Worm (Caenorhabditis elegans) whole organism, L3 larva: ENCODE measurements around the gene C55A1.7.
"Not testable (repeated sequence)": the region's sequence is repeated elsewhere in the genome, so short reads cannot be mapped to it uniquely, and the experiment has no call there.

Source experiments
- aly-2 ChIP-seq: fragments of 150-350 bp; optimal IDR thresholded peaks from 2 replicates; lab custom pipeline; 2014; ENCODE audit warnings: missing biosample characterization, missing genetic modification characterization
- ama-1 ChIP-seq: fragments of 150-350 bp; optimal IDR thresholded peaks from 2 replicates; lab custom pipeline; 2018
- ceh-28 ChIP-seq: fragments of 150-350 bp; optimal IDR thresholded peaks from 2 replicates; lab custom pipeline; 2014; ENCODE audit warnings: missing biosample characterization, missing genetic modification reagents, missing genetic modification characterization
- ceh-82 ChIP-seq: fragments of 150-350 bp; optimal IDR thresholded peaks from 2 replicates; lab custom pipeline; 2014; ENCODE audit warnings: missing biosample characterization, missing genetic modification characterization
- daf-12 ChIP-seq: fragments of 150-350 bp; optimal IDR thresholded peaks from 2 replicates; lab custom pipeline; 2014; ENCODE audit warnings: missing biosample characterization, missing genetic modification reagents, missing genetic modification characterization
- egl-5 ChIP-seq: fragments of 150-350 bp; optimal IDR thresholded peaks from 2 replicates; lab custom pipeline; 2017; ENCODE audit warnings: missing biosample characterization, missing genetic modification reagents, missing genetic modification characterization, inconsistent platforms
- elt-1 ChIP-seq: fragments of 150-350 bp; optimal IDR thresholded peaks from 2 replicates; lab custom pipeline; 2014; ENCODE audit warnings: missing biosample characterization, missing genetic modification characterization
- elt-2 ChIP-seq: sonication (generic microtip); optimal IDR thresholded peaks from 2 replicates; lab custom pipeline; 2016; ENCODE audit warnings: missing genetic modification reagents, mild to moderate bottlenecking, missing genetic modification characterization, missing compliant biosample characterization
- elt-3 ChIP-seq, 3 experiments: fragments of 150-350 bp in 1 of 3; sonication (generic microtip) in 2 of 3; optimal IDR thresholded peaks; 2 replicates in 2 of 3; 4 replicates in 1 of 3; lab custom pipeline; 2014 to 2017; ENCODE audit warnings: missing biosample characterization in 3 of 3, missing genetic modification characterization in 3 of 3
- eor-1 ChIP-seq, 2 experiments: fragments of 150-350 bp; optimal IDR thresholded peaks; 2 replicates each; lab custom pipeline; 2014 to 2018; ENCODE audit warnings: missing biosample characterization in 2 of 2, missing genetic modification characterization in 2 of 2
- fkh-10 ChIP-seq: sonication (generic microtip); optimal IDR thresholded peaks from 2 replicates; lab custom pipeline; 2017; ENCODE audit warnings: missing biosample characterization, missing genetic modification reagents, missing genetic modification characterization
- fkh-2 ChIP-seq: fragments of 150-350 bp; optimal IDR thresholded peaks from 2 replicates; lab custom pipeline; 2014; ENCODE audit warnings: missing biosample characterization, missing genetic modification reagents, missing genetic modification characterization
- hmg-11 ChIP-seq: sonication (generic microtip); optimal IDR thresholded peaks from 2 replicates; lab custom pipeline; 2016; ENCODE audit warnings: missing genetic modification characterization, missing compliant biosample characterization
- jun-1 ChIP-seq: fragments of 150-350 bp; optimal IDR thresholded peaks from 2 replicates; lab custom pipeline; 2014; ENCODE audit warnings: missing biosample characterization, missing genetic modification reagents, missing genetic modification characterization
- lin-15B ChIP-seq: fragments of 150-350 bp; optimal IDR thresholded peaks from 2 replicates; lab custom pipeline; 2014; ENCODE audit warnings: missing biosample characterization, missing genetic modification characterization
- lin-39 ChIP-seq: fragments of 150-350 bp; optimal IDR thresholded peaks from 2 replicates; lab custom pipeline; 2018; ENCODE audit warnings: missing biosample characterization, missing genetic modification reagents, missing genetic modification characterization
- lsy-12 ChIP-seq: sonication (generic microtip); optimal IDR thresholded peaks from 2 replicates; lab custom pipeline; 2016; ENCODE audit warnings: mild to moderate bottlenecking, missing genetic modification characterization, missing compliant biosample characterization
- nfya-1 ChIP-seq: sonication (generic microtip); optimal IDR thresholded peaks from 2 replicates; lab custom pipeline; 2017; ENCODE audit warnings: missing genetic modification characterization, mild to moderate bottlenecking, missing compliant biosample characterization, antibody characterized with exemption, moderate library complexity; ENCODE audit not compliant: insufficient read depth
- nhr-11 ChIP-seq: fragments of 150-350 bp; optimal IDR thresholded peaks from 2 replicates; lab custom pipeline; 2014; ENCODE audit warnings: missing biosample characterization, missing genetic modification characterization
- nhr-12 ChIP-seq: fragments of 150-350 bp; optimal IDR thresholded peaks from 2 replicates; lab custom pipeline; 2014; ENCODE audit warnings: missing biosample characterization, missing genetic modification characterization
- nhr-23 ChIP-seq: fragments of 150-350 bp; optimal IDR thresholded peaks from 2 replicates; lab custom pipeline; 2014; ENCODE audit warnings: missing biosample characterization, missing genetic modification reagents, missing genetic modification characterization
- nhr-237 ChIP-seq: fragments of 150-350 bp; optimal IDR thresholded peaks from 2 replicates; lab custom pipeline; 2014; ENCODE audit warnings: missing biosample characterization, missing genetic modification characterization
- nhr-25 ChIP-seq: sonication (generic microtip); optimal IDR thresholded peaks from 2 replicates; lab custom pipeline; 2017; ENCODE audit warnings: missing biosample characterization, missing genetic modification characterization
- nhr-28 ChIP-seq: fragments of 150-350 bp; optimal IDR thresholded peaks from 2 replicates; lab custom pipeline; 2014; ENCODE audit warnings: missing biosample characterization, missing genetic modification characterization
- nhr-43 ChIP-seq: sonication (generic microtip); optimal IDR thresholded peaks from 2 replicates; lab custom pipeline; 2016; ENCODE audit warnings: mild to moderate bottlenecking, missing genetic modification characterization, missing compliant biosample characterization; ENCODE audit not compliant: poor library complexity, severe bottlenecking
- nhr-76 ChIP-seq: fragments of 150-350 bp; sonication (generic microtip); optimal IDR thresholded peaks from 5 replicates; lab custom pipeline; 2014; ENCODE audit warnings: missing biosample characterization, missing genetic modification characterization
- nhr-77 ChIP-seq: fragments of 150-350 bp; optimal IDR thresholded peaks from 2 replicates; lab custom pipeline; 2014; ENCODE audit warnings: missing biosample characterization, missing genetic modification characterization
- pha-4 ChIP-seq: fragments of 150-350 bp; optimal IDR thresholded peaks from 2 replicates; lab custom pipeline; 2014; ENCODE audit warnings: missing biosample characterization, missing genetic modification reagents, missing genetic modification characterization
- pqm-1 ChIP-seq: fragments of 150-350 bp; optimal IDR thresholded peaks from 2 replicates; lab custom pipeline; 2017; ENCODE audit warnings: missing biosample characterization, missing genetic modification characterization, inconsistent platforms
- skn-1 ChIP-seq: fragments of 150-350 bp; optimal IDR thresholded peaks from 2 replicates; lab custom pipeline; 2014; ENCODE audit warnings: missing biosample characterization, missing genetic modification characterization
- snpc-4 ChIP-seq: fragments of 150-350 bp; optimal IDR thresholded peaks from 2 replicates; lab custom pipeline; 2014; ENCODE audit warnings: missing biosample characterization, missing genetic modification characterization
- unc-39 ChIP-seq: sonication (generic microtip); optimal IDR thresholded peaks from 4 replicates; lab custom pipeline; 2017; ENCODE audit warnings: missing biosample characterization, missing genetic modification characterization
- zag-1 ChIP-seq: fragments of 150-350 bp; optimal IDR thresholded peaks from 2 replicates; lab custom pipeline; 2014; ENCODE audit warnings: missing biosample characterization, missing genetic modification characterization
- ztf-11 ChIP-seq: fragments of 150-350 bp; optimal IDR thresholded peaks from 2 replicates; lab custom pipeline; 2014; ENCODE audit warnings: missing biosample characterization, missing genetic modification characterization
- ztf-4 ChIP-seq: fragments of 150-350 bp; optimal IDR thresholded peaks from 2 replicates; lab custom pipeline; 2014; ENCODE audit warnings: missing biosample characterization, missing genetic modification characterization

The C55A1.7 gene

ce11 chrV:15652147-15652546 is 4.7 kb upstream of the C55A1.7 start:
- TF ChIP-seq nhr-12, result no peak
- TF ChIP-seq nhr-11 (tag; lab: Kevin White, UChicago), result no peak
- TF ChIP-seq daf-12 (tag; lab: Kevin White, UChicago), result no peak
- TF ChIP-seq pqm-1 (tag; lab: Kevin White, UChicago), result no peak
- TF ChIP-seq egl-5 (tag; lab: Kevin White, UChicago), result no peak
- TF ChIP-seq nhr-43 (tag; lab: Kevin White, UChicago), result no peak
- no peak for TF ChIP-seq nhr-28 (tag; lab: Kevin White, UChicago)
- no peak for TF ChIP-seq snpc-4 (tag; lab: Kevin White, UChicago)
- no peak for TF ChIP-seq skn-1 (tag; lab: Kevin White, UChicago)
- no peak for TF ChIP-seq nhr-25 (tag; lab: Kevin White, UChicago)
- no peak for TF ChIP-seq ztf-4
- TF ChIP-seq nhr-77, result no peak
- no peak for TF ChIP-seq lin-15B (tag; lab: Kevin White, UChicago)
- TF ChIP-seq ceh-82, result no peak
- TF ChIP-seq eor-1 (tag; optimal IDR thresholded peaks at IDR 0.05; lab: Kevin White, UChicago), result no peak
- TF ChIP-seq ceh-28, result no peak
- TF ChIP-seq jun-1 (tag; lab: Kevin White, UChicago), result no peak
- TF ChIP-seq, all 47 proteins: peak for 0

- TF ChIP-seq jun-1 (tag; lab: Kevin White, UChicago) (no peak), pha-4 (tag; lab: Kevin White, UChicago) (no peak), nhr-11 (tag; lab: Kevin White, UChicago) (no peak), unc-39 (tag; lab: Kevin White, UChicago) (no peak), fkh-10 (GFP tag; lab: Kevin White, UChicago) (no peak), daf-12 (tag; lab: Kevin White, UChicago) (no peak), ztf-11 (tag; lab: Kevin White, UChicago) (no peak), snpc-4 (tag; lab: Kevin White, UChicago) (no peak)
Measured at ce11 chrV:15650167-15650566, 2.7 kb upstream of the C55A1.7 start, which contains the start of gene sru-42. sru-42 (plus strand) TSS chrV:15650467.

ce11 chrV:15644575-15644974 is 2.9 kb downstream of the C55A1.7 start, which contains the start of gene str-23:
str-23 (plus strand) TSS chrV:15644875.
- no peak for TF ChIP-seq nhr-11 (tag; lab: Kevin White, UChicago)
- TF ChIP-seq elt-1 (tag; lab: Kevin White, UChicago), result no peak
- TF ChIP-seq zag-1 (tag; lab: Kevin White, UChicago), result no peak
- no peak for TF ChIP-seq nhr-23 (tag; lab: Kevin White, UChicago)

- TF ChIP-seq ama-1 (lab: Kevin White, UChicago); snpc-4 (tag; lab: Kevin White, UChicago); nhr-76 (tag; lab: Kevin White, UChicago): not testable (repeated sequence)
Measured at ce11 chrV:15643192-15643591, 4.2 kb downstream of the C55A1.7 start, which contains the start of gene C55A1.4. C55A1.4 (minus strand) TSS chrV:15643292.

- TF ChIP-seq nhr-23 (tag; lab: Kevin White, UChicago) (no peak), lin-39 (tag; lab: Kevin White, UChicago) (no peak), ztf-11 (tag; lab: Kevin White, UChicago) (no peak), pha-4 (tag; lab: Kevin White, UChicago) (no peak)
Measured at ce11 chrV:15638853-15639252, 8.6 kb downstream of the C55A1.7 start, which contains the start of gene srz-44. srz-44 (minus strand) TSS chrV:15638953.

ce11 chrV:15629543-15629942 is 17.9 kb downstream of the C55A1.7 start, which contains the start of gene str-248:
str-248 (minus strand) TSS chrV:15629643.
- TF ChIP-seq ztf-4, result no peak
- TF ChIP-seq ceh-82, result no peak
- TF ChIP-seq zag-1 (tag; lab: Kevin White, UChicago), result no peak
- no peak for TF ChIP-seq nhr-76 (tag; lab: Kevin White, UChicago)
- no peak for TF ChIP-seq nhr-12
- no peak for TF ChIP-seq aly-2 (tag; lab: Kevin White, UChicago)
- TF ChIP-seq elt-3 (tag; optimal IDR thresholded peaks at IDR 0.05; lab: Kevin White, UChicago), result no peak
- TF ChIP-seq skn-1 (tag; lab: Kevin White, UChicago), result no peak
- no peak for TF ChIP-seq nhr-237 (tag; lab: Kevin White, UChicago)
- no peak for TF ChIP-seq eor-1 (tag; optimal IDR thresholded peaks at IDR 0.05; lab: Kevin White, UChicago)
- no peak for TF ChIP-seq ceh-28
- no peak for TF ChIP-seq fkh-2
- no peak for TF ChIP-seq nfya-1 (tag; lab: Kevin White, UChicago)
- TF ChIP-seq fkh-10 (GFP tag; lab: Kevin White, UChicago), result no peak
- no peak for TF ChIP-seq nhr-23 (tag; lab: Kevin White, UChicago)
- no peak for TF ChIP-seq hmg-11
- no peak for TF ChIP-seq jun-1 (tag; lab: Kevin White, UChicago)
- TF ChIP-seq lsy-12 (tag; lab: Kevin White, UChicago), result no peak
- TF ChIP-seq pqm-1 (tag; lab: Kevin White, UChicago), result no peak
- no peak for TF ChIP-seq elt-2 (tag; lab: Kevin White, UChicago)
